Worm (Caenorhabditis elegans) whole organism, young adult: ENCODE data around the gene lin-66.

Experiments used
- B0019.2 ChIP-seq: fragments of 200-800 bp; sonication (Bioruptor generic); conservative IDR thresholded peaks from 2 replicates; pipeline ENCODE4 v1.3.6; 2022; ENCODE audit warnings: missing genetic modification reagents, missing genetic modification characterization, missing compliant biosample characterization
- B0261.1 ChIP-seq: sonication (generic microtip); optimal IDR thresholded peaks from 2 replicates; lab custom pipeline; 2016; ENCODE audit warnings: mild to moderate bottlenecking, missing genetic modification characterization, moderate library complexity, missing compliant biosample characterization
- D2030.7 ChIP-seq: fragments of 200-800 bp; sonication (Bioruptor generic); IDR thresholded peaks from 2 replicates; pipeline ENCODE4 v1.3.6; 2022; ENCODE audit warnings: missing genetic modification reagents, missing genetic modification characterization, missing compliant biosample characterization
- F55B11.4 ChIP-seq: sonication (generic microtip); optimal IDR thresholded peaks from 2 replicates; lab custom pipeline; 2016; ENCODE audit warnings: missing compliant biosample characterization, missing genetic modification characterization, borderline replicate concordance; ENCODE audit not compliant: insufficient read depth
- F57A8.1 ChIP-seq: fragments of 200-800 bp; sonication (Bioruptor generic); optimal IDR thresholded peaks from 2 replicates; lab custom pipeline; 2018; ENCODE audit warnings: mild to moderate bottlenecking, missing genetic modification characterization, moderate library complexity, missing compliant biosample characterization
- K11D2.4 ChIP-seq: fragments of 200-800 bp; sonication (Bioruptor generic); IDR thresholded peaks from 2 replicates; pipeline ENCODE4 v1.3.6; 2022; ENCODE audit warnings: missing genetic modification reagents, missing genetic modification characterization, missing compliant biosample characterization
- Y53F4B.3 ChIP-seq: fragments of 200-800 bp; sonication (Bioruptor generic); IDR thresholded peaks from 2 replicates; pipeline ENCODE4 v1.3.6; 2022; ENCODE audit warnings: missing genetic modification reagents, missing genetic modification characterization, missing compliant biosample characterization
- Y56A3A.18 ChIP-seq: fragments of 200-800 bp; sonication (Bioruptor generic); IDR thresholded peaks from 2 replicates; pipeline ENCODE4 v1.3.6; 2022; ENCODE audit warnings: missing genetic modification reagents, missing genetic modification characterization, missing compliant biosample characterization
- ZK185.1 ChIP-seq: sonication (generic microtip); optimal IDR thresholded peaks from 2 replicates; lab custom pipeline; 2016; ENCODE audit warnings: mild to moderate bottlenecking, missing genetic modification characterization, missing compliant biosample characterization; ENCODE audit not compliant: poor library complexity, severe bottlenecking
- ama-1 ChIP-seq, 3 experiments: fragments of 150-350 bp in 1 of 3; sonication (generic microtip) in 2 of 3; optimal IDR thresholded peaks; 2 replicates each; lab custom pipeline; 2014 to 2018; ENCODE audit warnings: missing biosample characterization in 2 of 3, missing genetic modification characterization in 2 of 3, missing genetic modification reagents in 2 of 3
- attf-3 ChIP-seq: fragments of 200-800 bp; sonication (Bioruptor generic); conservative IDR thresholded peaks from 2 replicates; pipeline ENCODE4 v1.3.6; 2022; ENCODE audit warnings: missing genetic modification reagents, missing genetic modification characterization, missing compliant biosample characterization
- attf-6 ChIP-seq: fragments of 200-800 bp; sonication (Bioruptor generic); IDR thresholded peaks from 2 replicates; pipeline ENCODE4 v1.3.6; 2022; ENCODE audit warnings: missing genetic modification reagents, missing genetic modification characterization, missing compliant biosample characterization
- bed-2 ChIP-seq: fragments of 200-800 bp; sonication (Bioruptor generic); IDR thresholded peaks from 2 replicates; pipeline ENCODE4 v1.3.6; 2022; ENCODE audit warnings: missing genetic modification reagents, missing genetic modification characterization, missing compliant biosample characterization
- ceh-40 ChIP-seq: fragments of 200-800 bp; sonication (Bioruptor generic); IDR thresholded peaks from 2 replicates; pipeline ENCODE4 v1.3.6; 2022; ENCODE audit warnings: missing genetic modification characterization, missing compliant biosample characterization
- dpff-1 ChIP-seq: sonication (generic microtip); optimal IDR thresholded peaks from 2 replicates; lab custom pipeline; 2017; ENCODE audit warnings: mild to moderate bottlenecking, missing genetic modification characterization, missing compliant biosample characterization
- ekl-4 ChIP-seq: fragments of 200-800 bp; sonication (Bioruptor generic); IDR thresholded peaks from 2 replicates; pipeline ENCODE4 v1.3.6; 2022; ENCODE audit warnings: missing genetic modification reagents, missing genetic modification characterization, missing compliant biosample characterization
- hlh-12 ChIP-seq: sonication (generic microtip); optimal IDR thresholded peaks from 2 replicates; lab custom pipeline; 2016; ENCODE audit warnings: missing genetic modification characterization, missing compliant biosample characterization
- lin-40 ChIP-seq: sonication (generic microtip); optimal IDR thresholded peaks from 2 replicates; lab custom pipeline; 2016; ENCODE audit warnings: missing genetic modification characterization, mild to moderate bottlenecking, missing compliant biosample characterization, missing genotype, missing genetic modification reagents
- lin-54 ChIP-seq: fragments of 200-800 bp; sonication (Bioruptor generic); optimal IDR thresholded peaks from 2 replicates; lab custom pipeline; 2018; ENCODE audit warnings: mild to moderate bottlenecking, missing genetic modification characterization, missing compliant biosample characterization
- lir-1 ChIP-seq: fragments of 200-800 bp; sonication (Bioruptor generic); conservative IDR thresholded peaks from 2 replicates; pipeline ENCODE4 v1.3.6; 2022; ENCODE audit warnings: missing genetic modification reagents, missing genetic modification characterization, missing compliant biosample characterization
- lsy-27 ChIP-seq: sonication (generic microtip); optimal IDR thresholded peaks from 2 replicates; lab custom pipeline; 2017; ENCODE audit warnings: missing genetic modification characterization, mild to moderate bottlenecking, missing compliant biosample characterization, antibody characterized with exemption, missing genotype, borderline replicate concordance; ENCODE audit not compliant: insufficient read depth
- madf-10 ChIP-seq: sonication (generic microtip); optimal IDR thresholded peaks from 2 replicates; lab custom pipeline; 2016; ENCODE audit warnings: mild to moderate bottlenecking, missing genetic modification characterization, missing compliant biosample characterization
- madf-6 ChIP-seq: fragments of 200-800 bp; sonication (Bioruptor generic); IDR thresholded peaks from 2 replicates; pipeline ENCODE4 v1.3.6; 2022; ENCODE audit warnings: missing genetic modification reagents, missing genetic modification characterization, missing compliant biosample characterization
- madf-8 ChIP-seq: fragments of 200-800 bp; sonication (Bioruptor generic); conservative IDR thresholded peaks from 2 replicates; pipeline ENCODE4 v1.3.6; 2022; ENCODE audit warnings: missing genetic modification reagents, missing genetic modification characterization, missing compliant biosample characterization
- mes-4 ChIP-seq: sonication (generic microtip); optimal IDR thresholded peaks from 2 replicates; lab custom pipeline; 2016; ENCODE audit warnings: missing genotype, missing genetic modification characterization, missing compliant biosample characterization
- mxl-1 ChIP-seq: sonication (generic microtip); optimal IDR thresholded peaks from 2 replicates; lab custom pipeline; 2016; ENCODE audit warnings: missing genetic modification characterization, missing compliant biosample characterization
- nfya-1 ChIP-seq: sonication (generic microtip); optimal IDR thresholded peaks from 2 replicates; lab custom pipeline; 2017; ENCODE audit warnings: antibody characterized with exemption, missing compliant biosample characterization, missing genetic modification characterization, borderline replicate concordance; ENCODE audit not compliant: insufficient read depth
- nfyb-1 ChIP-seq: fragments of 200-800 bp; sonication (Bioruptor generic); IDR thresholded peaks from 2 replicates; pipeline ENCODE4 v1.3.6; 2022; ENCODE audit warnings: missing genetic modification reagents, missing genetic modification characterization, missing compliant biosample characterization
- pbrm-1 ChIP-seq: fragments of 200-800 bp; sonication (Bioruptor generic); IDR thresholded peaks from 2 replicates; pipeline ENCODE4 v1.3.6; 2022; ENCODE audit warnings: missing genetic modification reagents, missing genetic modification characterization, missing compliant biosample characterization
- pha-4 ChIP-seq: fragments of 150-350 bp; sonication (generic microtip); optimal IDR thresholded peaks from 2 replicates; lab custom pipeline; 2014; ENCODE audit warnings: missing biosample characterization, missing genetic modification reagents, missing genetic modification characterization
- rcor-1 ChIP-seq: fragments of 200-800 bp; sonication (Bioruptor generic); IDR thresholded peaks from 2 replicates; pipeline ENCODE4 v1.3.6; 2022; ENCODE audit warnings: missing genetic modification reagents, missing genetic modification characterization, missing compliant biosample characterization
- rpc-1 ChIP-seq, 2 experiments: fragments of 150-350 bp in 1 of 2; sonication (generic microtip) in 1 of 2; optimal IDR thresholded peaks; 2 replicates each; lab custom pipeline; 2014 to 2018; ENCODE audit warnings: missing biosample characterization in 1 of 2, missing genetic modification characterization in 1 of 2, missing genetic modification reagents in 1 of 2, missing genotype in 1 of 2
- sdz-38 ChIP-seq: sonication (generic microtip); optimal IDR thresholded peaks from 2 replicates; lab custom pipeline; 2016; ENCODE audit warnings: missing genotype, missing genetic modification characterization, missing compliant biosample characterization
- snpc-4 ChIP-seq, 5 experiments: fragments of 150-350 bp in 1 of 5; sonication (generic microtip) in 4 of 5; optimal IDR thresholded peaks; 2 replicates each; lab custom pipeline; 2014 to 2018; ENCODE audit warnings: missing genetic modification characterization in 5 of 5, missing biosample characterization in 3 of 5, antibody characterized with exemption in 2 of 5, mild to moderate bottlenecking in 2 of 5, missing compliant biosample characterization in 2 of 5, missing genotype in 2 of 5, moderate library complexity in 2 of 5, missing genetic modification reagents in 1 of 5
- sptf-2 ChIP-seq: fragments of 200-800 bp; sonication (Bioruptor generic); optimal IDR thresholded peaks from 2 replicates; lab custom pipeline; 2018; ENCODE audit warnings: mild to moderate bottlenecking, missing genetic modification characterization, missing compliant biosample characterization
- unc-130 ChIP-seq: sonication (generic microtip); optimal IDR thresholded peaks from 2 replicates; lab custom pipeline; 2016; ENCODE audit warnings: missing genetic modification reagents, missing genetic modification characterization, missing compliant biosample characterization
- ztf-22 ChIP-seq: fragments of 200-800 bp; sonication (Bioruptor generic); optimal IDR thresholded peaks from 2 replicates; lab custom pipeline; 2018; ENCODE audit warnings: mild to moderate bottlenecking, missing genetic modification characterization, moderate library complexity, missing compliant biosample characterization
- ztf-25 ChIP-seq: fragments of 200-800 bp; sonication (Bioruptor generic); IDR thresholded peaks from 2 replicates; pipeline ENCODE4 v1.3.6; 2022; ENCODE audit warnings: missing genetic modification reagents, missing genetic modification characterization, missing compliant biosample characterization
- ztf-26 ChIP-seq: sonication (generic microtip); optimal IDR thresholded peaks from 2 replicates; lab custom pipeline; 2017; ENCODE audit warnings: missing genetic modification characterization, missing compliant biosample characterization

lin-66 gene

DNA sequence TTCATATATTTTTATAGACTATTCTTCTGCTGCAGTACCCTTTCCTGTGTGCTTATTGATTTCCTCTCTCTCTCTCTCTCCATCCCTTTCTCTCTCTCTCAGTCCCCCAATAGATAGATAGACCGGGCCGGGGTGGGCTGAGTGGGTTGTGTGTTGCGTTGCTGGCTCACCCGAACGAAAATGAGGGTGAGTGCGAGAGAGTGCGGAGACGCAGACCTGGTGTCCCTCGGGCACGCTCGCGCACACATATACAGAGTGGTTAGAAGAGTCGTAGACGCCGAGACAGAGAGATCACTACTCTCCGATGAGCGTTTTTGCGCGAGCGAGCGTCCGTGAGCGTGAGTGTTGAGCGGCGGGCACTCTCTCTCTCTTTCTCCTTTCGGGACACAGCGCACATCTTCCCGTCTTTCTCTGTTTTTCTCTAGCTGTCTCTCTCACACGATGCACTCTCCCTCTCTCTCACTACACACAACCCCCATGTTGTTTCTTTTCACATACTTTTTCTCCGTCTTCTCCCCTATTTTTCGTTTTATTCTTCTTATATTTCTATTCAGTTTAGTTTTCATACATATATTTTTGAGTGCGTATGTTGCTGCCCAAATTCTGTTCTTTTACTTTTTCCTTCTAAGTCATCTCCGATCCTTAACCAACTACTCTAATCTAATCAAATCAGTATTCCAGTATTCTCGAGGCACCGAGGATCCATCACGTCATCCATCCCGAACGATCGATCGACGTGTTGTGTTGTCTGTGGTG lies at the start of gene lin-66 (continued):
- TF ChIP-seq ama-1 (optimal IDR thresholded peaks at IDR 0.05; lab: Kevin White, UChicago) (peak; percentile 63), ama-1 (GFP tag; optimal IDR thresholded peaks at IDR 0.05; lab: Kevin White, UChicago) (no peak), mxl-1 (tag; lab: Kevin White, UChicago) (no peak), nfyb-1 (peak; percentile 90), lin-54 (peak; percentile 58), sdz-38 (tag; lab: Kevin White, UChicago) (no peak), pha-4 (no peak), rpc-1 (optimal IDR thresholded peaks at IDR 0.05; lab: Kevin White, UChicago) (no peak), rpc-1 (tag; optimal IDR thresholded peaks at IDR 0.05; lab: Kevin White, UChicago) (no peak), sptf-2 (GFP tag; lab: Kevin White, UChicago) (no peak), ZK185.1 (tag; lab: Kevin White, UChicago) (peak; percentile 78), lsy-27 (no peak), madf-10 (peak; percentile 95), lir-1 (GFP tag; lab: Robert Waterston, UW) (peak; percentile 94), ceh-40 (GFP tag; lab: Robert Waterston, UW) (no peak), bed-2 (GFP tag; lab: Robert Waterston, UW) (peak; percentile 41; the same call in 1 of the 2 replicates), madf-8 (no peak), rcor-1 (GFP tag; lab: Robert Waterston, UW) (peak; percentile 44; the same call in 1 of the 2 replicates), K11D2.4 (GFP tag; lab: Robert Waterston, UW) (peak; percentile 73), nfya-1 (tag; lab: Kevin White, UChicago) (no peak), madf-6 (GFP tag; lab: Robert Waterston, UW) (0 out of 2 replicates have a peak, but pooled peaks have one; percentile 28), ekl-4 (GFP tag; lab: Robert Waterston, UW) (peak; percentile 84), hlh-12 (tag; lab: Kevin White, UChicago) (no peak), ztf-22 (peak; percentile 33), pbrm-1 (GFP tag; lab: Robert Waterston, UW) (peak; percentile 78; the same call in 1 of the 2 replicates), F55B11.4 (tag; lab: Kevin White, UChicago) (no peak), ztf-25 (GFP tag; lab: Robert Waterston, UW) (no peak), ztf-26 (tag; lab: Kevin White, UChicago) (peak; percentile 87), snpc-4 (GFP tag; optimal IDR thresholded peaks at IDR 0.05; lab: Kevin White, UChicago) (no peak), snpc-4 (tag; optimal IDR thresholded peaks at IDR 0.05; lab: Kevin White, UChicago) (peak; percentile 37 to 84 (median 72)), dpff-1 (tag; lab: Kevin White, UChicago) (no peak), B0261.1 (tag; lab: Kevin White, UChicago) (no peak), mes-4 (tag; lab: Kevin White, UChicago) (no peak), B0019.2 (GFP tag; lab: Robert Waterston, UW) (no peak), lin-40 (tag; lab: Kevin White, UChicago) (peak; percentile 91)

ce11 chrIV:13838296-13838695 lies 49.6 kb upstream of the lin-66 start:
- TF ChIP-seq D2030.7 (GFP tag; lab: Robert Waterston, UW) (no peak), madf-8 (no peak), unc-130 (GFP tag; lab: Kevin White, UChicago) (no peak), snpc-4 (GFP tag; optimal IDR thresholded peaks at IDR 0.05; lab: Kevin White, UChicago) (no peak), snpc-4 (tag; optimal IDR thresholded peaks at IDR 0.05; lab: Kevin White, UChicago) (peak in 1 of 4 experiments; percentile 12), attf-6 (GFP tag; lab: Robert Waterston, UW) (peak; percentile 58; the same call in 1 of the 2 replicates), attf-3 (no peak), F57A8.1 (no peak), Y56A3A.18 (GFP tag; lab: Robert Waterston, UW) (no peak), Y53F4B.3 (GFP tag; lab: Robert Waterston, UW) (no peak)
